Fruit fly (Drosophila melanogaster) whole organism, embryonic: Measurements from ENCODE around the gene Lcp65Ac.

Experiments used
- Bteb2 ChIP-seq: fragments of 200-800 bp; sonication (Bioruptor generic); optimal IDR thresholded peaks from 2 replicates; lab custom pipeline; 2016; ENCODE audit warnings: missing biosample characterization, missing genetic modification characterization
- CG12236 ChIP-seq: fragments of 200-800 bp; sonication (Bioruptor generic); optimal IDR thresholded peaks from 2 replicates; lab custom pipeline; 2016; ENCODE audit warnings: missing biosample characterization, missing genetic modification characterization
- CG14710 ChIP-seq: fragments of 200-800 bp; sonication (Bioruptor generic); optimal IDR thresholded peaks from 3 replicates; lab custom pipeline; 2019; ENCODE audit warnings: missing biosample characterization, mild to moderate bottlenecking, missing genetic modification characterization, moderate library complexity
- CG30020 ChIP-seq: fragments of 200-800 bp; optimal IDR thresholded peaks from 2 replicates; lab custom pipeline; 2019; ENCODE audit warnings: missing biosample characterization, mild to moderate bottlenecking, missing genetic modification characterization, moderate library complexity
- CG30431 ChIP-seq: fragments of 200-800 bp; sonication (Bioruptor generic); optimal IDR thresholded peaks from 2 replicates; lab custom pipeline; 2017; ENCODE audit warnings: missing biosample characterization, missing genetic modification characterization
- CG43689 ChIP-seq: fragments of 200-800 bp; sonication (Bioruptor generic); IDR thresholded peaks from 2 replicates; pipeline ENCODE4 v1.3.6; 2022; ENCODE audit warnings: missing biosample characterization, missing genetic modification characterization
- CG7963 ChIP-seq: fragments of 200-800 bp; sonication (Bioruptor generic); IDR thresholded peaks from 3 replicates; pipeline ENCODE4 v1.3.6; 2022; ENCODE audit warnings: missing biosample characterization, missing genetic modification characterization; ENCODE audit not compliant: partially characterized antibody
- CG7987 ChIP-seq: fragments of 200-800 bp; sonication (Bioruptor generic); optimal IDR thresholded peaks from 2 replicates; lab custom pipeline; 2018; ENCODE audit warnings: missing biosample characterization, mild to moderate bottlenecking, missing genetic modification characterization, moderate library complexity
- CG8089 ChIP-seq: fragments of 200-800 bp; sonication (Bioruptor generic); optimal IDR thresholded peaks from 3 replicates; lab custom pipeline; 2016; ENCODE audit warnings: missing biosample characterization, missing genetic modification characterization
- Ets65A ChIP-seq: fragments of 200-800 bp; sonication (Bioruptor generic); peaks from one replicate; lab custom pipeline; 2016; ENCODE audit warnings: missing biosample characterization, missing genetic modification characterization
- Fer1 ChIP-seq: fragments of 200-800 bp; sonication (Bioruptor generic); optimal IDR thresholded peaks from 2 replicates; lab custom pipeline; 2017; ENCODE audit warnings: missing biosample characterization, mild to moderate bottlenecking, missing genetic modification characterization
- GATAe ChIP-seq: fragments of 200-800 bp; sonication (Bioruptor generic); conservative IDR thresholded peaks from 2 replicates; pipeline ENCODE4 v1.3.6; 2022; ENCODE audit warnings: missing biosample characterization, missing genetic modification characterization
- Hey ChIP-seq: fragments of 200-800 bp; sonication (Bioruptor generic); optimal IDR thresholded peaks from 3 replicates; lab custom pipeline; 2018; ENCODE audit warnings: missing biosample characterization, mild to moderate bottlenecking, missing genetic modification characterization
- Hr39 ChIP-seq: fragments of >200 bp; optimal IDR thresholded peaks from 2 replicates; lab custom pipeline; 2017
- Hr78 ChIP-seq, 2 experiments: fragments of 200-800 bp in 1 of 2; fragments of >200 bp in 1 of 2; sonication (Bioruptor generic) in 1 of 2; optimal IDR thresholded peaks; 2 replicates each; lab custom pipeline; 2017 to 2019; ENCODE audit warnings: missing biosample characterization in 2 of 2, missing genetic modification characterization in 2 of 2, mild to moderate bottlenecking in 1 of 2, moderate library complexity in 1 of 2
- Nf-YB ChIP-seq: fragments of 200-800 bp; sonication (Bioruptor generic); optimal IDR thresholded peaks from 3 replicates; lab custom pipeline; 2019; ENCODE audit warnings: missing biosample characterization, mild to moderate bottlenecking, missing genetic modification characterization, moderate library complexity
- Nf-YC ChIP-seq: fragments of 200-800 bp; optimal IDR thresholded peaks from 3 replicates; lab custom pipeline; 2019; ENCODE audit warnings: missing biosample characterization, mild to moderate bottlenecking, missing genetic modification characterization, moderate library complexity
- Poxn ChIP-seq: fragments of 200-800 bp; sonication (Bioruptor generic); IDR thresholded peaks from 2 replicates; pipeline ENCODE4 v1.3.6; 2022; ENCODE audit warnings: missing biosample characterization, missing genetic modification characterization
- Rx ChIP-seq: fragments of 200-800 bp; sonication (Bioruptor generic); IDR thresholded peaks from 2 replicates; pipeline ENCODE4 v1.3.6; 2022; ENCODE audit warnings: missing biosample characterization, missing genetic modification characterization
- Six4 ChIP-seq: fragments of 200-800 bp; sonication (Bioruptor generic); optimal IDR thresholded peaks from 2 replicates; lab custom pipeline; 2016; ENCODE audit warnings: missing biosample characterization, missing genetic modification characterization
- Vsx1 ChIP-seq: fragments of 200-800 bp; sonication (Bioruptor generic); optimal IDR thresholded peaks from 2 replicates; lab custom pipeline; 2017; ENCODE audit warnings: missing biosample characterization, mild to moderate bottlenecking, missing genetic modification characterization, missing genetic modification reagents
- bcd ChIP-seq: fragments of 200-800 bp; sonication (Bioruptor generic); optimal IDR thresholded peaks from 2 replicates; lab custom pipeline; 2017; ENCODE audit warnings: missing biosample characterization, mild to moderate bottlenecking, missing genetic modification characterization
- crc ChIP-seq: fragments of 200-800 bp; sonication (Bioruptor generic); optimal IDR thresholded peaks from 2 replicates; lab custom pipeline; 2016; ENCODE audit warnings: missing biosample characterization, missing genetic modification characterization
- crol ChIP-seq: fragments of 200-800 bp; sonication (Bioruptor generic); IDR thresholded peaks from 2 replicates; pipeline ENCODE4 v1.3.6; 2022; ENCODE audit warnings: missing biosample characterization, missing genetic modification characterization
- cwo ChIP-seq: fragments of 200-800 bp; sonication (Bioruptor generic); optimal IDR thresholded peaks from 3 replicates; lab custom pipeline; 2017; ENCODE audit warnings: missing biosample characterization, missing genetic modification characterization, mild to moderate bottlenecking, moderate library complexity, missing genetic modification reagents
- dpn ChIP-seq, 2 experiments: fragments of 200-800 bp; sonication (Bioruptor generic); optimal IDR thresholded peaks; 3 replicates each; lab custom pipeline; 2016; ENCODE audit warnings: missing biosample characterization in 2 of 2, missing genetic modification characterization in 2 of 2
- eyg ChIP-seq: fragments of 200-800 bp; sonication (Bioruptor generic); optimal IDR thresholded peaks from 3 replicates; lab custom pipeline; 2016; ENCODE audit warnings: missing biosample characterization, missing genetic modification characterization
- gce ChIP-seq: fragments of 200-800 bp; sonication (Bioruptor generic); IDR thresholded peaks from 3 replicates; pipeline ENCODE4 v1.3.6; 2022; ENCODE audit warnings: missing biosample characterization, missing genetic modification characterization
- gsb-n ChIP-seq: fragments of 200-800 bp; sonication (Bioruptor generic); optimal IDR thresholded peaks from 3 replicates; lab custom pipeline; 2018; ENCODE audit warnings: missing biosample characterization, mild to moderate bottlenecking, missing genetic modification characterization
- hth ChIP-seq: fragments of >200 bp; optimal IDR thresholded peaks from 2 replicates; lab custom pipeline; 2017; ENCODE audit warnings: inconsistent platforms
- insv ChIP-seq, 2 experiments: fragments of 200-800 bp; sonication (Bioruptor generic); optimal IDR thresholded peaks; 3 replicates each; lab custom pipeline; 2016 to 2018; ENCODE audit warnings: missing biosample characterization in 2 of 2, missing genetic modification characterization in 2 of 2
- ken ChIP-seq: fragments of 200-800 bp; sonication (Bioruptor generic); IDR thresholded peaks from 3 replicates; pipeline ENCODE4 v1.3.6; 2022; ENCODE audit warnings: missing biosample characterization, missing genetic modification characterization
- kni ChIP-seq: fragments of 200-800 bp; sonication (Bioruptor generic); optimal IDR thresholded peaks from 3 replicates; lab custom pipeline; 2017; ENCODE audit warnings: mild to moderate bottlenecking, missing biosample characterization, missing genetic modification reagents, missing genetic modification characterization
- lbe ChIP-seq: fragments of 200-800 bp; sonication (Bioruptor generic); optimal IDR thresholded peaks from 2 replicates; lab custom pipeline; 2016; ENCODE audit warnings: missing biosample characterization, mild to moderate bottlenecking, missing genetic modification characterization
- nerfin-1 ChIP-seq: fragments of 200-800 bp; sonication (Bioruptor generic); optimal IDR thresholded peaks from 3 replicates; lab custom pipeline; 2019; ENCODE audit warnings: missing biosample characterization, mild to moderate bottlenecking, missing genetic modification characterization, moderate library complexity
- oc ChIP-seq: fragments of 200-800 bp; sonication (Bioruptor generic); optimal IDR thresholded peaks from 2 replicates; lab custom pipeline; 2018; ENCODE audit warnings: missing biosample characterization, mild to moderate bottlenecking, missing genetic modification characterization, moderate library complexity
- otp ChIP-seq: fragments of 200-800 bp; sonication (Bioruptor generic); IDR thresholded peaks from 3 replicates; pipeline ENCODE4, ENCODE4 v1.3.6; 2022; ENCODE audit warnings: missing biosample characterization, missing genetic modification characterization
- prd ChIP-seq, 3 experiments: fragments of >200 bp in 2 of 3; fragments of 200-800 bp in 1 of 3; sonication (Bioruptor generic) in 1 of 3; optimal IDR thresholded peaks in 2 of 3; IDR thresholded peaks in 1 of 3; 2 replicates in 2 of 3; 3 replicates in 1 of 3; pipeline versions ENCODE4 v1.3.6 to Lab custom; 2017 to 2022; ENCODE audit warnings: missing biosample characterization in 1 of 3, missing genetic modification characterization in 1 of 3
- pros ChIP-seq: fragments of 200-800 bp; sonication (Bioruptor generic); optimal IDR thresholded peaks from 3 replicates; lab custom pipeline; 2019; ENCODE audit warnings: missing biosample characterization, mild to moderate bottlenecking, missing genetic modification characterization, moderate library complexity
- sens-2 ChIP-seq: fragments of 200-800 bp; sonication (Bioruptor generic); IDR thresholded peaks from 2 replicates; pipeline ENCODE4 v1.3.6; 2022; ENCODE audit warnings: missing biosample characterization, missing genetic modification characterization
- sqz ChIP-seq: fragments of 200-800 bp; sonication (Bioruptor generic); optimal IDR thresholded peaks from 3 replicates; lab custom pipeline; 2018; ENCODE audit warnings: missing biosample characterization, mild to moderate bottlenecking, missing genetic modification characterization
- stc ChIP-seq: fragments of 200-800 bp; sonication (Bioruptor generic); IDR thresholded peaks from 2 replicates; pipeline ENCODE4 v1.3.6; 2022; ENCODE audit warnings: missing biosample characterization, missing genetic modification characterization
- tll ChIP-seq, 2 experiments: fragments of 200-800 bp in 1 of 2; fragments of >200 bp in 1 of 2; sonication (Bioruptor generic) in 1 of 2; optimal IDR thresholded peaks; 2 replicates each; lab custom pipeline; 2017 to 2019; ENCODE audit warnings: missing biosample characterization in 2 of 2, missing genetic modification characterization in 2 of 2, mild to moderate bottlenecking in 1 of 2, moderate library complexity in 1 of 2
- trem ChIP-seq: fragments of 200-800 bp; optimal IDR thresholded peaks from 3 replicates; lab custom pipeline; 2019; ENCODE audit warnings: missing biosample characterization, mild to moderate bottlenecking, missing genetic modification characterization, moderate library complexity
- twi ChIP-seq: fragments of 200-800 bp; optimal IDR thresholded peaks from 2 replicates; lab custom pipeline; 2019; ENCODE audit warnings: missing biosample characterization, mild to moderate bottlenecking, missing genetic modification characterization, moderate library complexity
- vnd ChIP-seq: fragments of 200-800 bp; sonication (Bioruptor generic); IDR thresholded peaks from 3 replicates; pipeline ENCODE4 v1.3.6; 2022; ENCODE audit warnings: missing biosample characterization, missing genetic modification characterization; ENCODE audit not compliant: partially characterized antibody
- yki ChIP-seq: fragments of >200 bp; optimal IDR thresholded peaks from 3 replicates; lab custom pipeline; 2018

Lcp65Ac gene

DNA sequence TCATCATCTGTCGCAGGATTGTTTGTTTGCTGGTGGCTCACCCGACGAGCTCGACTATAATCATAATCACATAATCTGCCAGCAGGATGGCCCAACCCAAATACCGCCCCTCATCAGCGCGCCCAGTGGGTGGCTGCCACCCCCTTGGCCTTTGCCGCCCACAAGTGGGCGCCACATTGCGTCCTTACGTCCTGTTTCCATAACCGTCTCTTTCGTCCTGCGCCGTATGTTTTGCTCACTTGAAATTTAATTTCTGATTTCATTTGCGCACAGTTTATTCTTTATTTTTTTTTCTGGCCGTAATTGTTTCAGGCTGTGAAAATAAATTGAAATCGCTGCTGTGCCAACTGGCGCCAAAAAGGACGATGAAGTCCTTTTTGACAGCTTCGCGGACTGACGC, 39.2 kb upstream of the Lcp65Ac start:
- TF ChIP-seq CG30431 (GFP tag; lab: Kevin White, UChicago) (no peak), Rx (GFP tag; lab: Robert Waterston, UW) (no peak), vnd (GFP tag; lab: Robert Waterston, UW) (no peak), Ets65A (GFP tag; lab: Kevin White, UChicago) (peak; percentile 92), CG43689 (GFP tag; lab: Robert Waterston, UW) (no peak), stc (GFP tag; lab: Robert Waterston, UW) (no peak)

DNA sequence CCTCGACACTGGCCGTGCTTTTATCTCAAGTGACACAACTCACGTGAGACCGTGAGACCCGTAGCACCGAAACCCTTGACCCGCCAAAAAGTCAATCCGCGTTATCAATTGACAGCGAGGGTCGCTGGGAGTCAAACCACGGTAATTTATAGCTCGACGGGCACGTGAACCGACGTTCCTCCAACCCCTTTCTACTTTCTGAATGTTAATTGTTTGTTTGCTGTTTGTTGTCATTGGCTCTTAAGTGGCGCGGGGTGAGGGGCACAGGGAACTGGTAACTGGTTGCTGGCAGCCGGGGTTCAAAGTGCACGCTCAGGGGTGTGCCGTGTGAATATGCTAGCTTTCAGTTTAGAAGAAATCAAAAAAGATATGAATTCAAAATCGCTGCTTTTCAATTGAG, 37.9 kb upstream of the Lcp65Ac start:
- TF ChIP-seq CG12236 (GFP tag; lab: Kevin White, UChicago), result no peak
- peak; percentile 49 for TF ChIP-seq pros
- no peak for TF ChIP-seq eyg (GFP tag; lab: Kevin White, UChicago)
- TF ChIP-seq gsb-n (tag; lab: Kevin White, UChicago), result peak; percentile 28
- peak; percentile 79 for TF ChIP-seq Hey (tag; lab: Kevin White, UChicago)
- TF ChIP-seq nerfin-1 (tag; lab: Kevin White, UChicago), result peak; percentile 13
- TF ChIP-seq Hr78 (GFP tag; optimal IDR thresholded peaks at IDR 0.05; lab: Kevin White, UChicago), result peak in 1 of 2 experiments; percentile 72
- peak; percentile 63 for TF ChIP-seq crol (GFP tag; lab: Robert Waterston, UW)
- no peak for TF ChIP-seq Bteb2 (GFP tag; lab: Kevin White, UChicago)
- no peak for TF ChIP-seq gce (GFP tag; lab: Robert Waterston, UW)
- peak; percentile 33 for TF ChIP-seq cwo (GFP tag; lab: Kevin White, UChicago)
- TF ChIP-seq Vsx1 (GFP tag; lab: Kevin White, UChicago), result peak; percentile 20
- peak; percentile 56 for TF ChIP-seq Nf-YB (GFP tag; lab: Kevin White, UChicago)
- no peak for TF ChIP-seq yki (lab: Kevin White, UChicago)
- TF ChIP-seq otp, result peak; percentile 34; the same call in 1 of the 3 replicates
- TF ChIP-seq CG7963 (GFP tag; lab: Robert Waterston, UW), result no peak
- peak; percentile 23 for TF ChIP-seq Nf-YC
- no peak for TF ChIP-seq hth (lab: Kevin White, UChicago)
- TF ChIP-seq kni (GFP tag; lab: Kevin White, UChicago), result peak; percentile 3
- TF ChIP-seq oc, result peak; percentile 70
- peak in 1 of 2 experiments; percentile 56 for TF ChIP-seq tll (GFP tag; optimal IDR thresholded peaks at IDR 0.05; lab: Kevin White, UChicago)

DNA sequence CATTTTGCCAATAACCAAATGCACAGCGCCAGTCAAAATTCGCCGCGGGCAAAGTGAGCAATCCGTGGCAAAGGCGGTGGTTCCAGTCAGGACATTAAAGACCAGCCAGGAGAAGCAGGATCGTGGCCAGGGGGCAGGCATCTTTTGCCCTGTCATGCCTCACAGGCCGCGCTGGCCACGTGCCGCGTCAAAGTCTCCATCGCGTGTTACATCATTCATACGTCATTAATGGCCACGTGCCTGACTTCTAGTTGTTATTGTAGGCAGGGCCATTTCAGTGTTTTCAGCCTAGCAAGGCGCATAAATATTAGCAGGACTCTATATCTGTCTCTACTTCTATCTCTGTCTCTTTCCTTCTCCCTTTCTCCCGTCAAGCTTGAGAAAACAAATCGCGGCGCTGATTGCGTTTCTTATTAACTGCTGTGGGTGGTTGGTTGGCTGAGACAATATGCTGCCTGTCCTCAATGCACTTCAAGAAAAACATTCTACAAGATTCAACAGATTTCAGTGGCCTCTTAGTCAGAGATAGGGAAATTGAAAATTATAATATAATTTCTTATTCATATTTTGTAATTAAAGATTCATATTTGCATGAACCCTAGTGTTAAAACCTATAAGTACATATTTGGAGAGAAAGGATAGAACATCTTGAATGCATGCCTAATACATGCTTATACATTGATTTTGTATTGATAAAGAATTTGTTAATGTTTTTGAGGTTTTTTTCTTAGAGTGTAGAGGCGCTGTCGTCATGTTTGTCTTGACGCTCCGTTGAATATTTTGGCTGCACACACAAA, 36.2 kb upstream of the Lcp65Ac start:
- no peak for TF ChIP-seq insv (GFP tag; optimal IDR thresholded peaks at IDR 0.05; lab: Kevin White, UChicago)
- no peak for TF ChIP-seq twi (tag; lab: Kevin White, UChicago)
- TF ChIP-seq crc (GFP tag; lab: Kevin White, UChicago), result no peak
- TF ChIP-seq dpn (GFP tag; optimal IDR thresholded peaks at IDR 0.05; lab: Kevin White, UChicago), result no peak
- TF ChIP-seq trem, result peak; percentile 11
- TF ChIP-seq ken, result no peak
- no peak for TF ChIP-seq GATAe (GFP tag; lab: Robert Waterston, UW)
- TF ChIP-seq lbe, result no peak
- peak; percentile 50 for TF ChIP-seq CG14710 (tag; lab: Kevin White, UChicago)
- TF ChIP-seq Hr39 (lab: Kevin White, UChicago), result no peak
- TF ChIP-seq Six4 (GFP tag; lab: Kevin White, UChicago), result no peak
- no peak for TF ChIP-seq bcd (GFP tag; lab: Kevin White, UChicago)
- no peak for TF ChIP-seq CG30020
- no peak for TF ChIP-seq sqz
- TF ChIP-seq prd (optimal IDR thresholded peaks at IDR 0.05; lab: Kevin White, UChicago), result no peak
- TF ChIP-seq prd (GFP tag; IDR thresholded peaks at IDR 0.05; lab: Robert Waterston, UW), result no peak
- TF ChIP-seq hth (lab: Kevin White, UChicago), result no peak
- no peak for TF ChIP-seq CG7987 (GFP tag; lab: Kevin White, UChicago)
- no peak for TF ChIP-seq Poxn (GFP tag; lab: Robert Waterston, UW)
- TF ChIP-seq CG8089 (GFP tag; lab: Kevin White, UChicago), result no peak
- no peak for TF ChIP-seq Fer1 (GFP tag; lab: Kevin White, UChicago)
- TF ChIP-seq sens-2 (GFP tag; lab: Robert Waterston, UW), result 0 out of 2 replicates have a peak, but pooled peaks have one; percentile 12
